Fruit fly (Drosophila melanogaster) whole organism, embryonic: ENCODE measurements around the gene unk.

Experiments
- Awh ChIP-seq: fragments of 200-800 bp; sonication (Bioruptor generic); IDR thresholded peaks from 2 replicates; pipeline ENCODE4, ENCODE4 v1.3.6; 2022; ENCODE audit warnings: missing biosample characterization, missing genetic modification characterization
- Bteb2 ChIP-seq: fragments of 200-800 bp; sonication (Bioruptor generic); optimal IDR thresholded peaks from 2 replicates; lab custom pipeline; 2016; ENCODE audit warnings: missing biosample characterization, missing genetic modification characterization
- CG10209 ChIP-seq: fragments of 200-800 bp; sonication (Bioruptor generic); optimal IDR thresholded peaks from 3 replicates; lab custom pipeline; 2017; ENCODE audit warnings: missing biosample characterization, mild to moderate bottlenecking, missing genetic modification characterization, missing genetic modification reagents
- CG1024 ChIP-seq: fragments of 200-800 bp; sonication (Bioruptor generic); IDR thresholded peaks from 2 replicates; pipeline ENCODE4 v1.3.6; 2022; ENCODE audit warnings: missing biosample characterization, missing genetic modification characterization
- CG10267 ChIP-seq: fragments of 200-800 bp; sonication (Bioruptor generic); optimal IDR thresholded peaks from 2 replicates; lab custom pipeline; 2018; ENCODE audit warnings: missing biosample characterization, mild to moderate bottlenecking, missing genetic modification characterization, moderate library complexity
- CG11504 ChIP-seq: fragments of 200-800 bp; sonication (Bioruptor generic); optimal IDR thresholded peaks from 3 replicates; lab custom pipeline; 2019; ENCODE audit warnings: missing biosample characterization, mild to moderate bottlenecking, missing genetic modification characterization, moderate library complexity
- CG12155 ChIP-seq: fragments of 200-800 bp; sonication (Bioruptor generic); optimal IDR thresholded peaks from 3 replicates; lab custom pipeline; 2016; ENCODE audit warnings: missing biosample characterization, missing genetic modification characterization
- CG12219 ChIP-seq: fragments of 200-800 bp; sonication (Bioruptor generic); optimal IDR thresholded peaks from 3 replicates; lab custom pipeline; 2018; ENCODE audit warnings: missing biosample characterization, mild to moderate bottlenecking, missing genetic modification characterization
- CG1233 ChIP-seq: fragments of 200-800 bp; sonication (Bioruptor generic); optimal IDR thresholded peaks from 4 replicates; lab custom pipeline; 2018; ENCODE audit warnings: missing biosample characterization, mild to moderate bottlenecking, missing genetic modification characterization
- CG12942 ChIP-seq: fragments of 200-800 bp; sonication (Bioruptor generic); optimal IDR thresholded peaks from 3 replicates; lab custom pipeline; 2016; ENCODE audit warnings: missing biosample characterization, missing genetic modification characterization
- CG13775 ChIP-seq: fragments of 200-800 bp; sonication (Bioruptor generic); optimal IDR thresholded peaks from 3 replicates; lab custom pipeline; 2017; ENCODE audit warnings: missing biosample characterization, mild to moderate bottlenecking, missing genetic modification characterization
- CG15514 ChIP-seq: fragments of 200-800 bp; sonication (Bioruptor generic); optimal IDR thresholded peaks from 3 replicates; lab custom pipeline; 2017; ENCODE audit warnings: missing biosample characterization, missing genetic modification characterization, mild to moderate bottlenecking, moderate library complexity, missing genetic modification reagents
- CG15696 ChIP-seq: fragments of 200-800 bp; sonication (Bioruptor generic); optimal IDR thresholded peaks from 2 replicates; lab custom pipeline; 2019; ENCODE audit warnings: missing biosample characterization, mild to moderate bottlenecking, missing genetic modification characterization, moderate library complexity
- CG17328 ChIP-seq: fragments of 200-800 bp; sonication (Bioruptor generic); IDR thresholded peaks from 2 replicates; pipeline ENCODE4 v1.3.6; 2022; ENCODE audit warnings: missing biosample characterization, missing genetic modification characterization
- CG18476 ChIP-seq: fragments of 200-800 bp; sonication (Bioruptor generic); optimal IDR thresholded peaks from 2 replicates; lab custom pipeline; 2016; ENCODE audit warnings: missing biosample characterization, mild to moderate bottlenecking, missing genetic modification characterization
- CG4404 ChIP-seq: fragments of 200-800 bp; sonication (Bioruptor generic); IDR thresholded peaks from 2 replicates; pipeline ENCODE4 v1.3.6; 2022; ENCODE audit warnings: missing biosample characterization, missing genetic modification characterization
- CG4707 ChIP-seq: fragments of 200-800 bp; sonication (Bioruptor generic); optimal IDR thresholded peaks from 2 replicates; lab custom pipeline; 2018; ENCODE audit warnings: missing biosample characterization, mild to moderate bottlenecking, missing genetic modification characterization, moderate library complexity
- CG4820 ChIP-seq: fragments of 200-800 bp; sonication (Bioruptor generic); optimal IDR thresholded peaks from 3 replicates; lab custom pipeline; 2016; ENCODE audit warnings: missing biosample characterization, missing genetic modification characterization
- CG4854 ChIP-seq: fragments of 200-800 bp; sonication (Bioruptor generic); optimal IDR thresholded peaks from 2 replicates; lab custom pipeline; 2016; ENCODE audit warnings: missing biosample characterization, missing genetic modification characterization, inconsistent platforms
- CG6175 ChIP-seq: fragments of 200-800 bp; sonication (Bioruptor generic); IDR thresholded peaks from 3 replicates; pipeline ENCODE4 v1.3.6; 2022; ENCODE audit warnings: missing biosample characterization, missing genetic modification characterization
- CG6254 ChIP-seq: fragments of 200-800 bp; sonication (Bioruptor generic); optimal IDR thresholded peaks from 3 replicates; lab custom pipeline; 2017; ENCODE audit warnings: mild to moderate bottlenecking, missing biosample characterization, missing genetic modification reagents, missing genetic modification characterization
- CG7556 ChIP-seq: fragments of 200-800 bp; sonication (Bioruptor generic); optimal IDR thresholded peaks from 2 replicates; lab custom pipeline; 2017; ENCODE audit warnings: missing biosample characterization, mild to moderate bottlenecking, missing genetic modification characterization
- CG7839 ChIP-seq: fragments of 200-800 bp; sonication (Bioruptor generic); optimal IDR thresholded peaks from 3 replicates; lab custom pipeline; 2018; ENCODE audit warnings: missing biosample characterization, mild to moderate bottlenecking, missing genetic modification characterization, moderate library complexity
- CG9609 ChIP-seq: fragments of 200-800 bp; sonication (Bioruptor generic); optimal IDR thresholded peaks from 3 replicates; lab custom pipeline; 2016; ENCODE audit warnings: missing biosample characterization, missing genetic modification characterization
- Doc2 ChIP-seq: fragments of 200-800 bp; sonication (Bioruptor generic); IDR thresholded peaks from 2 replicates; pipeline ENCODE4 v1.3.6; 2022; ENCODE audit warnings: missing biosample characterization, missing genetic modification characterization
- E2f2 ChIP-seq: fragments of 200-800 bp; sonication (Bioruptor generic); IDR thresholded peaks from 2 replicates; pipeline ENCODE4 v1.3.6; 2022; ENCODE audit warnings: missing biosample characterization, missing genetic modification characterization
- Fer3 ChIP-seq: fragments of 200-800 bp; sonication (Bioruptor generic); optimal IDR thresholded peaks from 2 replicates; lab custom pipeline; 2018; ENCODE audit warnings: missing biosample characterization, mild to moderate bottlenecking, missing genetic modification characterization, moderate library complexity
- HLHmδ ChIP-seq: fragments of 200-800 bp; sonication (Bioruptor generic); optimal IDR thresholded peaks from 2 replicates; lab custom pipeline; 2018; ENCODE audit warnings: missing biosample characterization, mild to moderate bottlenecking, missing genetic modification characterization, moderate library complexity
- Hr51 ChIP-seq, 2 experiments: fragments of 200-800 bp; sonication (Bioruptor generic); optimal IDR thresholded peaks; 2 replicates in 1 of 2; 3 replicates in 1 of 2; lab custom pipeline; 2016 to 2018; ENCODE audit warnings: missing biosample characterization in 2 of 2, missing genetic modification characterization in 2 of 2, mild to moderate bottlenecking in 1 of 2, moderate library complexity in 1 of 2
- Kr ChIP-seq: fragments of 200-800 bp; sonication (Bioruptor generic); optimal IDR thresholded peaks from 2 replicates; lab custom pipeline; 2017; ENCODE audit warnings: missing biosample characterization, mild to moderate bottlenecking, missing genetic modification characterization
- NK7.1 ChIP-seq: fragments of 200-800 bp; sonication (Bioruptor generic); optimal IDR thresholded peaks from 3 replicates; lab custom pipeline; 2016; ENCODE audit warnings: missing biosample characterization, missing genetic modification characterization
- Oli ChIP-seq: fragments of 200-800 bp; sonication (Bioruptor generic); optimal IDR thresholded peaks from 2 replicates; lab custom pipeline; 2018; ENCODE audit warnings: missing biosample characterization, mild to moderate bottlenecking, missing genetic modification characterization, moderate library complexity
- Rx ChIP-seq: fragments of 200-800 bp; sonication (Bioruptor generic); IDR thresholded peaks from 2 replicates; pipeline ENCODE4 v1.3.6; 2022; ENCODE audit warnings: missing biosample characterization, missing genetic modification characterization
- bowl ChIP-seq: fragments of 200-800 bp; sonication (Bioruptor generic); IDR thresholded peaks from 2 replicates; pipeline ENCODE4 v1.3.6; 2022; ENCODE audit warnings: missing biosample characterization, missing genetic modification characterization
- chn ChIP-seq: fragments of 200-800 bp; sonication (Bioruptor generic); optimal IDR thresholded peaks from 2 replicates; lab custom pipeline; 2016; ENCODE audit warnings: missing biosample characterization, missing genetic modification characterization
- crp ChIP-seq, 2 experiments: fragments of 200-800 bp; sonication (Bioruptor generic); optimal IDR thresholded peaks; 2 replicates in 1 of 2; 3 replicates in 1 of 2; lab custom pipeline; 2017; ENCODE audit warnings: missing biosample characterization in 2 of 2, missing genetic modification characterization in 2 of 2, mild to moderate bottlenecking in 1 of 2, moderate library complexity in 1 of 2
- danr ChIP-seq: fragments of 200-800 bp; sonication (Bioruptor generic); IDR thresholded peaks from 2 replicates; pipeline ENCODE4 v1.3.6; 2022; ENCODE audit warnings: missing biosample characterization, missing genetic modification characterization
- disco-r ChIP-seq: fragments of 200-800 bp; sonication (Bioruptor generic); optimal IDR thresholded peaks from 2 replicates; lab custom pipeline; 2016; ENCODE audit warnings: missing biosample characterization, missing genetic modification characterization
- dmrt11E ChIP-seq: fragments of 200-800 bp; sonication (Bioruptor generic); optimal IDR thresholded peaks from 3 replicates; lab custom pipeline; 2018; ENCODE audit warnings: missing biosample characterization, mild to moderate bottlenecking, missing genetic modification characterization, moderate library complexity
- gsb ChIP-seq: fragments of 200-800 bp; sonication (Bioruptor generic); IDR thresholded peaks from 2 replicates; pipeline ENCODE4 v1.3.6; 2022; ENCODE audit warnings: missing biosample characterization, missing genetic modification characterization
- insv ChIP-seq, 2 experiments: fragments of 200-800 bp; sonication (Bioruptor generic); optimal IDR thresholded peaks; 3 replicates each; lab custom pipeline; 2016 to 2018; ENCODE audit warnings: missing biosample characterization in 2 of 2, missing genetic modification characterization in 2 of 2
- pb ChIP-seq: fragments of 200-800 bp; sonication (Bioruptor generic); optimal IDR thresholded peaks from 3 replicates; lab custom pipeline; 2016; ENCODE audit warnings: missing biosample characterization, missing genetic modification characterization
- pzg ChIP-seq: fragments of 200-800 bp; sonication (Bioruptor generic); optimal IDR thresholded peaks from 3 replicates; lab custom pipeline; 2018; ENCODE audit warnings: missing biosample characterization, mild to moderate bottlenecking, missing genetic modification characterization, moderate library complexity
- sob ChIP-seq: fragments of 200-800 bp; sonication (Bioruptor generic); IDR thresholded peaks from 2 replicates; pipeline ENCODE4 v1.3.6; 2022; ENCODE audit warnings: missing biosample characterization, missing genetic modification characterization
- ssp ChIP-seq: fragments of 200-800 bp; sonication (Bioruptor generic); IDR thresholded peaks from 2 replicates; pipeline ENCODE4 v1.3.6; 2022; ENCODE audit warnings: missing biosample characterization, missing genetic modification characterization
- tna ChIP-seq: fragments of 200-800 bp; sonication (Bioruptor generic); IDR thresholded peaks from 2 replicates; pipeline ENCODE4 v1.3.6; 2022; ENCODE audit warnings: missing biosample characterization, missing genetic modification characterization; ENCODE audit not compliant: partially characterized antibody
- trh ChIP-seq: fragments of 200-800 bp; sonication (Bioruptor generic); optimal IDR thresholded peaks from 2 replicates; lab custom pipeline; 2016; ENCODE audit warnings: missing biosample characterization, missing genetic modification characterization
- ttk ChIP-seq: fragments of 200-800 bp; sonication (Bioruptor generic); IDR thresholded peaks from 2 replicates; pipeline ENCODE4 v2.1.2; 2022; ENCODE audit warnings: missing biosample characterization, missing genetic modification characterization
- wek ChIP-seq: fragments of 200-800 bp; sonication (Bioruptor generic); optimal IDR thresholded peaks from 3 replicates; lab custom pipeline; 2018; ENCODE audit warnings: missing biosample characterization, mild to moderate bottlenecking, missing genetic modification characterization, moderate library complexity
- zen ChIP-seq: fragments of 200-800 bp; sonication (Bioruptor generic); optimal IDR thresholded peaks from 3 replicates; lab custom pipeline; 2018; ENCODE audit warnings: missing biosample characterization, mild to moderate bottlenecking, missing genetic modification characterization, moderate library complexity

unk gene

DNA sequence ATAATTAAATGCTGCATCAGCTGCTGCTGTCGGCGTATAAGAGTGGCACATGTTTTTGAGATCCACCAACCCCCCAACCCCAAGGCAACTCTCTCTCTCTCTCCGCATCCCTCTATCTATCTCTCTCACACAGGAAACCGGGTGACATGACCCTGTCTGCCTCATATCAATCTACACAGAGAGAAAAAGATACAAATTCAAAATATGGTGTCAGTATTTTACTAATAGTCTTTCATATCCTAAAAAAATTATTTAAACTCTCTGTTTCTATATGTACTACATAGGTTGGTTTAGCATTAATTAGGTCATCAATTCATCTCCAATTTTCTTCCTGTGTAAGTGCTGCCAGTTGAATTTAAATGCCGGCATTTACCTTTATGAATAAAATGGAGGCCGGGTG, 17.7 kb upstream of the unk start (continued):
- peak; percentile 75; the same call in 1 of the 2 replicates for TF ChIP-seq gsb
- peak; percentile 94 for TF ChIP-seq Oli
- peak; percentile 82 for TF ChIP-seq ssp (GFP tag; lab: Robert Waterston, UW)
- peak; percentile 87 for TF ChIP-seq CG10267 (tag; lab: Kevin White, UChicago)
- TF ChIP-seq CG7556 (GFP tag; lab: Kevin White, UChicago) = peak; percentile 84
- peak; percentile 78 for TF ChIP-seq CG13775 (GFP tag; lab: Kevin White, UChicago)
- TF ChIP-seq tna = no peak
- TF ChIP-seq CG7839 (tag; lab: Kevin White, UChicago) = peak; percentile 93
- TF ChIP-seq CG4404 (GFP tag; lab: Robert Waterston, UW) = peak; percentile 67
- peak; percentile 49; the same call in 1 of the 2 replicates for TF ChIP-seq Doc2 (GFP tag; lab: Robert Waterston, UW)
- TF ChIP-seq Rx (GFP tag; lab: Robert Waterston, UW) = peak; percentile 76
- peak; percentile 72 for TF ChIP-seq NK7.1 (GFP tag; lab: Kevin White, UChicago)
- TF ChIP-seq Awh (GFP tag; lab: Robert Waterston, UW) = peak; percentile 89
- TF ChIP-seq pzg = no peak
- peak; percentile 65 for TF ChIP-seq CG1233
- TF ChIP-seq CG11504 (tag; lab: Kevin White, UChicago) = peak; percentile 95
- TF ChIP-seq CG1024 (GFP tag; lab: Robert Waterston, UW) = peak; percentile 80
- TF ChIP-seq CG12155 = peak; percentile 86
- TF ChIP-seq CG12219 = peak; percentile 92
- peak; percentile 68; the same call in 1 of the 2 replicates for TF ChIP-seq E2f2 (GFP tag; lab: Robert Waterston, UW)
- TF ChIP-seq CG4854 (GFP tag; lab: Kevin White, UChicago) = peak; percentile 84
- TF ChIP-seq CG10209 (GFP tag; lab: Kevin White, UChicago) = peak; percentile 89
- TF ChIP-seq CG4820 (GFP tag; lab: Kevin White, UChicago) = peak; percentile 93
- no peak for TF ChIP-seq insv (GFP tag; optimal IDR thresholded peaks at IDR 0.05; lab: Kevin White, UChicago)
- peak; percentile 76 for TF ChIP-seq disco-r (GFP tag; lab: Kevin White, UChicago)
- no peak for TF ChIP-seq Kr
- TF ChIP-seq CG6254 (GFP tag; lab: Kevin White, UChicago) = peak; percentile 81
- peak; percentile 92 for TF ChIP-seq chn (GFP tag; lab: Kevin White, UChicago)
- peak; percentile 72 for TF ChIP-seq CG18476 (GFP tag; lab: Kevin White, UChicago)
- peak; percentile 82 for TF ChIP-seq CG4707 (GFP tag; lab: Kevin White, UChicago)
- no peak for TF ChIP-seq HLHmδ
- TF ChIP-seq ttk = peak; percentile 93
- TF ChIP-seq Hr51 (GFP tag; optimal IDR thresholded peaks at IDR 0.05; lab: Kevin White, UChicago) = peak; percentile 63 to 95
- TF ChIP-seq CG17328 (GFP tag; lab: Robert Waterston, UW) = peak; percentile 95
- peak; percentile 61 for TF ChIP-seq CG15514 (GFP tag; lab: Kevin White, UChicago)
- peak in 1 of 2 experiments; percentile 50 for TF ChIP-seq crp (GFP tag; optimal IDR thresholded peaks at IDR 0.05; lab: Kevin White, UChicago)
- TF ChIP-seq Fer3 = peak; percentile 88
- peak; percentile 85 for TF ChIP-seq CG15696 (tag; lab: Kevin White, UChicago)
- peak; percentile 76 for TF ChIP-seq bowl
- TF ChIP-seq wek = peak; percentile 80
- peak; percentile 87 for TF ChIP-seq CG12942 (GFP tag; lab: Kevin White, UChicago)
- TF ChIP-seq zen (tag; lab: Kevin White, UChicago) = peak; percentile 81
- peak; percentile 66; the same call in 2 of the 3 replicates for TF ChIP-seq CG6175 (GFP tag; lab: Robert Waterston, UW)
- peak; percentile 86 for TF ChIP-seq CG9609
- TF ChIP-seq Bteb2 (GFP tag; lab: Kevin White, UChicago) = peak; percentile 73
- peak; percentile 91 for TF ChIP-seq dmrt11E (tag; lab: Kevin White, UChicago)
- TF ChIP-seq pb (GFP tag; lab: Kevin White, UChicago) = peak; percentile 72
- TF ChIP-seq danr (GFP tag; lab: Robert Waterston, UW) = peak; percentile 80
- TF ChIP-seq sob = peak; percentile 87
- peak; percentile 65 for TF ChIP-seq trh
